Fruit fly (Drosophila melanogaster): ENCODE data around the gene CG15473.

The CG15473 gene

dm6 chrX:4614945-4615344 is 39.4 kb downstream of the CG15473 start:
- TF ChIP-seq dmrt93B (GFP tag; optimal IDR thresholded peaks at IDR 0.05) = peak; percentile 10
- TF ChIP-seq N (GFP tag; optimal IDR thresholded peaks at IDR 0.05) = no peak
- TF ChIP-seq h (GFP tag; optimal IDR thresholded peaks at IDR 0.05) = peak; percentile 34
- peak in 1 of 2 experiments; percentile 16 for TF ChIP-seq foxo (GFP tag; optimal IDR thresholded peaks at IDR 0.05)

dm6 chrX:4614325-4614724 is 40.0 kb downstream of the CG15473 start:
- TF ChIP-seq Hr78 (GFP tag; optimal IDR thresholded peaks at IDR 0.05) = no peak
- peak in 1 of 2 experiments; percentile 47 for TF ChIP-seq foxo (GFP tag; optimal IDR thresholded peaks at IDR 0.05)
- TF ChIP-seq fru (GFP tag; optimal IDR thresholded peaks at IDR 0.05) = peak; percentile 24
- peak; percentile 0 for TF ChIP-seq rgr (GFP tag; optimal IDR thresholded peaks at IDR 0.05)

DNA sequence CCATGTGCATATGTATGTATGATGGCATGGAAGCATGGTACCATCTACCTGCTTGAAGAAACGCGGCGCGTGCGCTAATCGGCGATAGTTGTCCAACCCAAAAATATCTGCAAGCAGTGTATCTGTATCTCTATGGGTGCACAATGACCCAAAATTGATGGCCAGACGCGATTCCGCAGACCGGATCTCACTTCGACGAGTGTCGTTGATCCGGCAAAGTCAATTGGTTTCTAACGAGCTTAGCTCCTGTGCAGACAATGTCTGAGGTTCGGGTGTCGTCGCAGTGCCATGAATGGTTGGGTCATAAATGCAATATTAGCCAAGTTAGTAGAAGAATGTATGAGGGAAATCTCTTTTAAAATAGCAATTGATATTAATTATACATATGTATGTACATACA is 40.7 kb downstream of the CG15473 start:
- TF ChIP-seq N (GFP tag; optimal IDR thresholded peaks at IDR 0.05) (no peak), rgr (GFP tag; optimal IDR thresholded peaks at IDR 0.05) (no peak), h (GFP tag; optimal IDR thresholded peaks at IDR 0.05) (no peak), Dfd (GFP tag; optimal IDR thresholded peaks at IDR 0.05) (no peak), sv (GFP tag; optimal IDR thresholded peaks at IDR 0.05) (no peak), usp (GFP tag; optimal IDR thresholded peaks at IDR 0.05) (no peak), GATAd (GFP tag; optimal IDR thresholded peaks at IDR 0.05) (no peak), Vsx2 (GFP tag; optimal IDR thresholded peaks at IDR 0.05; ENCODE audit: partially characterized antibody) (no peak), foxo (GFP tag; optimal IDR thresholded peaks at IDR 0.05) (no peak), pan (optimal IDR thresholded peaks at IDR 0.05) (no peak), CG9705 (GFP tag; optimal IDR thresholded peaks at IDR 0.05) (no peak), woc (GFP tag; optimal IDR thresholded peaks at IDR 0.05) (no peak), Dif (GFP tag; optimal IDR thresholded peaks at IDR 0.05; ENCODE audit: partially characterized antibody) (no peak), Hr78 (GFP tag; optimal IDR thresholded peaks at IDR 0.05) (no peak), sage (GFP tag; optimal IDR thresholded peaks at IDR 0.05) (no peak)

DNA sequence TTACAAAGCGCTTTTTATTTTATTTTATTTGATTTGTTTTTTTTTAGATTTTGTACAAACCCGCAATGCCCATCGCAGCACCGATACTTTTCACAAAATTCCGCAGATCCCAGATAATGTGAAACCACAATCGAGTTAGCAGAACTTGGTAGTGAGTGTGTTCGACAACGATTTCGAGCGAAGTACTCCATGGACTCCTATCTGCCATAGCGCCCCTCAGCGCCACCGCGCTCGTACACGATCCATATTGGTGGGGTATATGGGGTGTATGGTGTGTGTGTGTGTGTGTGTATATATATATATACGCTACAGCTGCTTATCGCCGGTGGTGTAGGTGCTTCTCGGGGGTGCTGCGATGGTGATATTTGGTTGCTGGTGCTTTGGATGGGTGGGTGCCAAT is 41.8 kb downstream of the CG15473 start:
- TF ChIP-seq Sp1 (GFP tag; optimal IDR thresholded peaks at IDR 0.05) (peak; percentile 3), foxo (GFP tag; optimal IDR thresholded peaks at IDR 0.05) (no peak), Dif (GFP tag; optimal IDR thresholded peaks at IDR 0.05; ENCODE audit: partially characterized antibody) (no peak), h (GFP tag; optimal IDR thresholded peaks at IDR 0.05) (peak; percentile 60), dmrt93B (GFP tag; optimal IDR thresholded peaks at IDR 0.05) (no peak), CrebA (GFP tag; optimal IDR thresholded peaks at IDR 0.05; ENCODE audit: borderline replicate concordance) (peak; percentile 2), brk (GFP tag; optimal IDR thresholded peaks at IDR 0.05) (no peak), dl (GFP tag; optimal IDR thresholded peaks at IDR 0.05; ENCODE audit: insufficient read depth in 1 of 2, partially characterized antibody in 2 of 2) (no peak), Rel (GFP tag; optimal IDR thresholded peaks at IDR 0.05) (no peak), Rel (tag; optimal IDR thresholded peaks at IDR 0.05) (peak; percentile 69), fru (GFP tag; optimal IDR thresholded peaks at IDR 0.05) (peak; percentile 7), Hnf4 (GFP tag; optimal IDR thresholded peaks at IDR 0.05) (peak; percentile 15)

DNA sequence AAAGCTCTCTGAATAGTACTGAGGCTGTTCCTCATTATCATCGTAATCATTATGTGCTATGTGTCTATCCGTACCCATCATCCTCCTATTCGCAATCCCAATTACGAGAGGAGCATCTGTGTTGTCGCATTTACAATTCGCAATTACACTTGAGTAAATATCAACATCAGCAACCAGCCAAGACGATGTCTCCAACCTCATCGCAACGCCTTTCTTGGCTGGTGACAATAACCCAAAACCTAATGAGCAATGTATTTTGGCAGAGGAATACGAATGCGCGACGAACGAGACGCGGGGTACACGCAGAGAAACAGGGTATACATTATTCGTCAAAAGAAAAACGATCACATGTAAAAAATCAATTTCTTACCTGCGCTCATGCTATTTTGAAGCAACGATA is 43.8 kb downstream of the CG15473 start:
- no peak for TF ChIP-seq Myc (optimal IDR thresholded peaks at IDR 0.05)
- TF ChIP-seq CrebA (GFP tag; optimal IDR thresholded peaks at IDR 0.05; ENCODE audit: borderline replicate concordance) = peak; percentile 5
- TF ChIP-seq dl (GFP tag; optimal IDR thresholded peaks at IDR 0.05; ENCODE audit: insufficient read depth in 1 of 2, partially characterized antibody in 2 of 2) = no peak
- peak; percentile 60 for TF ChIP-seq Mio (GFP tag; optimal IDR thresholded peaks at IDR 0.05)
- peak; percentile 88 for TF ChIP-seq GATAd (GFP tag; optimal IDR thresholded peaks at IDR 0.05)
- no peak for TF ChIP-seq N (GFP tag; optimal IDR thresholded peaks at IDR 0.05)
- peak; percentile 65 for TF ChIP-seq ey (GFP tag; optimal IDR thresholded peaks at IDR 0.05)
- TF ChIP-seq Rel (GFP tag; optimal IDR thresholded peaks at IDR 0.05) = peak; percentile 60
- TF ChIP-seq Rel (tag; optimal IDR thresholded peaks at IDR 0.05) = peak; percentile 40
- TF ChIP-seq Hr83 (GFP tag; optimal IDR thresholded peaks at IDR 0.05; ENCODE audit: poor library complexity, severe bottlenecking) = peak; percentile 100
- TF ChIP-seq CG32264 (GFP tag; optimal IDR thresholded peaks at IDR 0.05) = peak; percentile 87
- peak; percentile 80 for TF ChIP-seq sage (GFP tag; optimal IDR thresholded peaks at IDR 0.05)
- TF ChIP-seq br (GFP tag; optimal IDR thresholded peaks at IDR 0.05) = peak; percentile 90
- peak; percentile 97 for TF ChIP-seq jim (GFP tag; optimal IDR thresholded peaks at IDR 0.05)
- TF ChIP-seq Hnf4 (GFP tag; optimal IDR thresholded peaks at IDR 0.05) = peak; percentile 97
- peak; percentile 96 for TF ChIP-seq rgr (GFP tag; optimal IDR thresholded peaks at IDR 0.05)
- peak; percentile 92 for TF ChIP-seq OdsH (GFP tag; optimal IDR thresholded peaks at IDR 0.05)
- no peak for TF ChIP-seq pan (optimal IDR thresholded peaks at IDR 0.05)
- no peak for TF ChIP-seq Dif (GFP tag; optimal IDR thresholded peaks at IDR 0.05; ENCODE audit: partially characterized antibody)
- no peak for TF ChIP-seq lola (GFP tag; optimal IDR thresholded peaks at IDR 0.05)
- TF ChIP-seq Abd-B (GFP tag; optimal IDR thresholded peaks at IDR 0.05) = no peak
- no peak for TF ChIP-seq Vsx2 (GFP tag; optimal IDR thresholded peaks at IDR 0.05; ENCODE audit: partially characterized antibody)
- TF ChIP-seq foxo (GFP tag; optimal IDR thresholded peaks at IDR 0.05) = peak in 1 of 2 experiments; percentile 88
- TF ChIP-seq h (GFP tag; optimal IDR thresholded peaks at IDR 0.05) = peak; percentile 96
- TF ChIP-seq HLH106 (tag; optimal IDR thresholded peaks at IDR 0.05) = peak; percentile 65
- peak; percentile 58 for TF ChIP-seq dmrt93B (GFP tag; optimal IDR thresholded peaks at IDR 0.05)
- peak; percentile 94 for TF ChIP-seq tai (GFP tag; optimal IDR thresholded peaks at IDR 0.05)
- no peak for TF ChIP-seq Hr78 (GFP tag; optimal IDR thresholded peaks at IDR 0.05)
- peak; percentile 79 for TF ChIP-seq psq (GFP tag; optimal IDR thresholded peaks at IDR 0.05)
- peak; percentile 77 for TF ChIP-seq CG9705 (GFP tag; optimal IDR thresholded peaks at IDR 0.05)
- peak; percentile 89 for TF ChIP-seq brk (GFP tag; optimal IDR thresholded peaks at IDR 0.05)
- TF ChIP-seq Sp1 (GFP tag; optimal IDR thresholded peaks at IDR 0.05) = peak; percentile 78
- TF ChIP-seq fru (GFP tag; optimal IDR thresholded peaks at IDR 0.05) = peak; percentile 84
- TF ChIP-seq dsf (GFP tag; optimal IDR thresholded peaks at IDR 0.05; ENCODE audit: borderline replicate concordance) = peak; percentile 84
- peak; percentile 72 for TF ChIP-seq woc (GFP tag; optimal IDR thresholded peaks at IDR 0.05)

Data from whole organism, wandering third instar larva.